Fruit fly (Drosophila melanogaster) whole organism, embryonic: ENCODE measurements around the gene CG9760.
A peak's percentile ranks its signal among the peaks of the same experiment; 100 is the strongest.

ENCODE experiments used
- Antp ChIP-seq: fragments of 200-800 bp; sonication (Bioruptor generic); optimal IDR thresholded peaks from 3 replicates; lab custom pipeline; 2016; ENCODE audit warnings: missing biosample characterization, missing genetic modification characterization
- C15 ChIP-seq: fragments of 200-800 bp; sonication (Bioruptor generic); IDR thresholded peaks from 3 replicates; pipeline ENCODE4 v1.3.6; 2022; ENCODE audit warnings: missing biosample characterization, missing genetic modification characterization
- CG10209 ChIP-seq: fragments of 200-800 bp; sonication (Bioruptor generic); optimal IDR thresholded peaks from 3 replicates; lab custom pipeline; 2017; ENCODE audit warnings: missing biosample characterization, mild to moderate bottlenecking, missing genetic modification characterization, missing genetic modification reagents
- CG10366 ChIP-seq: fragments of 200-800 bp; sonication (Bioruptor generic); IDR thresholded peaks from 2 replicates; pipeline ENCODE4 v1.3.6; 2022; ENCODE audit warnings: missing biosample characterization, missing genetic modification characterization
- CG11456 ChIP-seq: fragments of 200-800 bp; sonication (Bioruptor generic); IDR thresholded peaks from 3 replicates; pipeline ENCODE4 v1.3.6; 2022; ENCODE audit warnings: missing biosample characterization, missing genetic modification characterization
- CG11695 ChIP-seq: fragments of 200-800 bp; sonication (Bioruptor generic); IDR thresholded peaks from 3 replicates; pipeline ENCODE4 v1.3.6; 2022; ENCODE audit warnings: missing biosample characterization, missing genetic modification characterization
- CG14965 ChIP-seq: fragments of 200-800 bp; sonication (Bioruptor generic); optimal IDR thresholded peaks from 2 replicates; lab custom pipeline; 2016; ENCODE audit warnings: missing biosample characterization, missing genetic modification characterization, borderline replicate concordance
- CG17912 ChIP-seq: fragments of 200-800 bp; sonication (Bioruptor generic); optimal IDR thresholded peaks from 2 replicates; lab custom pipeline; 2018; ENCODE audit warnings: missing biosample characterization, mild to moderate bottlenecking, missing genetic modification characterization
- CG18764 ChIP-seq: fragments of 200-800 bp; sonication (Bioruptor generic); optimal IDR thresholded peaks from 3 replicates; lab custom pipeline; 2016; ENCODE audit warnings: missing biosample characterization, missing genetic modification characterization
- CG2129 ChIP-seq: fragments of 200-800 bp; sonication (Bioruptor generic); IDR thresholded peaks from 2 replicates; pipeline ENCODE4 v1.3.6; 2022; ENCODE audit warnings: missing biosample characterization, missing genetic modification characterization; ENCODE audit not compliant: partially characterized antibody
- CG2202 ChIP-seq: fragments of 200-800 bp; sonication (Bioruptor generic); optimal IDR thresholded peaks from 2 replicates; lab custom pipeline; 2018; ENCODE audit warnings: missing biosample characterization, mild to moderate bottlenecking, missing genetic modification characterization
- CG2678 ChIP-seq: fragments of 200-800 bp; sonication (Bioruptor generic); optimal IDR thresholded peaks from 3 replicates; lab custom pipeline; 2019; ENCODE audit warnings: missing biosample characterization, mild to moderate bottlenecking, missing genetic modification characterization, moderate library complexity
- CG31365 ChIP-seq: fragments of 200-800 bp; sonication (Bioruptor generic); optimal IDR thresholded peaks from 2 replicates; lab custom pipeline; 2018; ENCODE audit warnings: missing biosample characterization, mild to moderate bottlenecking, missing genetic modification characterization
- CG4730 ChIP-seq: fragments of 200-800 bp; sonication (Bioruptor generic); IDR thresholded peaks from 2 replicates; pipeline ENCODE4 v1.3.6; 2022; ENCODE audit warnings: missing biosample characterization, missing genetic modification characterization
- CG9437 ChIP-seq: fragments of 200-800 bp; sonication (Bioruptor generic); optimal IDR thresholded peaks from 2 replicates; lab custom pipeline; 2018; ENCODE audit warnings: missing biosample characterization, mild to moderate bottlenecking, missing genetic modification characterization
- CG9817 ChIP-seq: fragments of 200-800 bp; sonication (Bioruptor generic); optimal IDR thresholded peaks from 2 replicates; lab custom pipeline; 2018; ENCODE audit warnings: missing biosample characterization, mild to moderate bottlenecking, missing genetic modification characterization, moderate library complexity
- CG9876 ChIP-seq: fragments of 200-800 bp; sonication (Bioruptor generic); optimal IDR thresholded peaks from 2 replicates; lab custom pipeline; 2016; ENCODE audit warnings: missing biosample characterization, missing genetic modification characterization
- CG9932 ChIP-seq: fragments of 200-800 bp; sonication (Bioruptor generic); IDR thresholded peaks from 2 replicates; pipeline ENCODE4 v1.3.6; 2022; ENCODE audit warnings: missing biosample characterization, missing genetic modification characterization
- CrebB ChIP-seq: fragments of 200-800 bp; sonication (Bioruptor generic); optimal IDR thresholded peaks from 3 replicates; lab custom pipeline; 2018; ENCODE audit warnings: missing biosample characterization, mild to moderate bottlenecking, missing genetic modification characterization
- Eip74EF ChIP-seq, 2 experiments: fragments of 200-800 bp in 1 of 2; fragments of >200 bp in 1 of 2; sonication (Bioruptor generic) in 1 of 2; optimal IDR thresholded peaks; 2 replicates each; lab custom pipeline; 2017 to 2019; ENCODE audit warnings: missing biosample characterization in 2 of 2, missing genetic modification characterization in 2 of 2, mild to moderate bottlenecking in 1 of 2, moderate library complexity in 1 of 2
- Ets65A ChIP-seq: fragments of 200-800 bp; sonication (Bioruptor generic); peaks from one replicate; lab custom pipeline; 2016; ENCODE audit warnings: missing biosample characterization, missing genetic modification characterization
- Ets97D ChIP-seq: fragments of 200-800 bp; sonication (Bioruptor generic); optimal IDR thresholded peaks from 3 replicates; lab custom pipeline; 2016; ENCODE audit warnings: missing biosample characterization, missing genetic modification characterization
- Hr39 ChIP-seq: fragments of >200 bp; optimal IDR thresholded peaks from 2 replicates; lab custom pipeline; 2017
- Hr78 ChIP-seq, 2 experiments: fragments of 200-800 bp in 1 of 2; fragments of >200 bp in 1 of 2; sonication (Bioruptor generic) in 1 of 2; optimal IDR thresholded peaks; 2 replicates each; lab custom pipeline; 2017 to 2019; ENCODE audit warnings: missing biosample characterization in 2 of 2, missing genetic modification characterization in 2 of 2, mild to moderate bottlenecking in 1 of 2, moderate library complexity in 1 of 2
- MBD-R2 ChIP-seq: fragments of 200-800 bp; sonication (Bioruptor generic); IDR thresholded peaks from 2 replicates; pipeline ENCODE4 v1.3.6; 2022; ENCODE audit warnings: missing biosample characterization, missing genetic modification characterization
- Mes4 ChIP-seq: fragments of 200-800 bp; sonication (Bioruptor generic); optimal IDR thresholded peaks from 2 replicates; lab custom pipeline; 2016; ENCODE audit warnings: missing biosample characterization, missing genetic modification characterization
- NK7.1 ChIP-seq: fragments of 200-800 bp; sonication (Bioruptor generic); optimal IDR thresholded peaks from 3 replicates; lab custom pipeline; 2016; ENCODE audit warnings: missing biosample characterization, missing genetic modification characterization
- Nf-YA ChIP-seq: fragments of 200-800 bp; sonication (Bioruptor generic); IDR thresholded peaks from 2 replicates; pipeline ENCODE4 v1.3.6; 2022; ENCODE audit warnings: missing biosample characterization, missing genetic modification characterization
- Nf-YC ChIP-seq: fragments of 200-800 bp; optimal IDR thresholded peaks from 3 replicates; lab custom pipeline; 2019; ENCODE audit warnings: missing biosample characterization, mild to moderate bottlenecking, missing genetic modification characterization, moderate library complexity
- Oaz ChIP-seq: fragments of 200-800 bp; sonication (Bioruptor generic); IDR thresholded peaks from 2 replicates; pipeline ENCODE4 v1.3.6; 2022; ENCODE audit warnings: missing biosample characterization, missing genetic modification characterization
- Optix ChIP-seq: fragments of 200-800 bp; sonication (Bioruptor generic); IDR thresholded peaks from 3 replicates; pipeline ENCODE4 v1.3.6; 2022; ENCODE audit warnings: missing biosample characterization, missing genetic modification characterization
- Pdp1 ChIP-seq, 2 experiments: fragments of 200-800 bp; sonication (Bioruptor generic); optimal IDR thresholded peaks; 3 replicates each; lab custom pipeline; 2016; ENCODE audit warnings: missing biosample characterization in 2 of 2, missing genetic modification characterization in 2 of 2, mild to moderate bottlenecking in 1 of 2, moderate library complexity in 1 of 2
- Ravus ChIP-seq: fragments of 200-800 bp; sonication (Bioruptor generic); IDR thresholded peaks from 2 replicates; pipeline ENCODE4 v1.3.6; 2022; ENCODE audit warnings: missing biosample characterization, missing genetic modification characterization
- Side ChIP-seq: fragments of 200-800 bp; sonication (Bioruptor generic); optimal IDR thresholded peaks from 2 replicates; lab custom pipeline; 2016; ENCODE audit warnings: missing biosample characterization, missing genetic modification characterization
- Sin3A ChIP-seq: fragments of >200 bp; optimal IDR thresholded peaks from 2 replicates; lab custom pipeline; 2018
- Sry-δ ChIP-seq: fragments of 200-800 bp; sonication (Bioruptor generic); optimal IDR thresholded peaks from 2 replicates; lab custom pipeline; 2016; ENCODE audit warnings: missing biosample characterization, missing genetic modification characterization
- Ssrp ChIP-seq: fragments of 200-800 bp; sonication (Bioruptor generic); optimal IDR thresholded peaks from 2 replicates; lab custom pipeline; 2018; ENCODE audit warnings: missing biosample characterization, mild to moderate bottlenecking, missing genetic modification characterization, moderate library complexity
- Usf ChIP-seq: fragments of 200-800 bp; sonication (Bioruptor generic); optimal IDR thresholded peaks from 2 replicates; lab custom pipeline; 2017; ENCODE audit warnings: missing genotype, missing biosample characterization, missing genetic modification characterization
- ato ChIP-seq: fragments of 200-800 bp; sonication (Bioruptor generic); IDR thresholded peaks from 2 replicates; pipeline ENCODE4 v1.3.6; 2022; ENCODE audit warnings: missing biosample characterization, missing genetic modification characterization; ENCODE audit not compliant: partially characterized antibody
- chm ChIP-seq: fragments of 200-800 bp; sonication (Bioruptor generic); IDR thresholded peaks from 2 replicates; pipeline ENCODE4 v1.3.6; 2022; ENCODE audit warnings: missing biosample characterization, missing genetic modification characterization
- ftz-f1 ChIP-seq: fragments of 200-800 bp; sonication (Bioruptor generic); optimal IDR thresholded peaks from 2 replicates; lab custom pipeline; 2016; ENCODE audit warnings: missing biosample characterization, missing genetic modification characterization
- kni ChIP-seq: fragments of 200-800 bp; sonication (Bioruptor generic); optimal IDR thresholded peaks from 3 replicates; lab custom pipeline; 2017; ENCODE audit warnings: mild to moderate bottlenecking, missing biosample characterization, missing genetic modification reagents, missing genetic modification characterization
- knrl ChIP-seq: fragments of 200-800 bp; sonication (Bioruptor generic); IDR thresholded peaks from 3 replicates; pipeline ENCODE4 v1.3.6; 2022; ENCODE audit warnings: missing biosample characterization, missing genetic modification characterization; ENCODE audit not compliant: partially characterized antibody
- peb ChIP-seq: fragments of 200-800 bp; sonication (Bioruptor generic); IDR thresholded peaks from 2 replicates; pipeline ENCODE4 v1.3.6; 2022; ENCODE audit warnings: missing biosample characterization, missing genetic modification characterization
- pfk ChIP-seq: fragments of 200-800 bp; sonication (Bioruptor generic); optimal IDR thresholded peaks from 2 replicates; lab custom pipeline; 2018; ENCODE audit warnings: missing biosample characterization, mild to moderate bottlenecking, missing genetic modification characterization, moderate library complexity
- repo ChIP-seq: fragments of 200-800 bp; sonication (Bioruptor generic); optimal IDR thresholded peaks from 2 replicates; lab custom pipeline; 2016; ENCODE audit warnings: missing biosample characterization, missing genetic modification characterization
- sr ChIP-seq: fragments of 200-800 bp; sonication (Bioruptor generic); IDR thresholded peaks from 3 replicates; pipeline ENCODE4 v1.3.6; 2022; ENCODE audit warnings: missing biosample characterization, missing genetic modification characterization
- ssp ChIP-seq: fragments of 200-800 bp; sonication (Bioruptor generic); IDR thresholded peaks from 2 replicates; pipeline ENCODE4 v1.3.6; 2022; ENCODE audit warnings: missing biosample characterization, missing genetic modification characterization
- vnd ChIP-seq: fragments of 200-800 bp; sonication (Bioruptor generic); IDR thresholded peaks from 3 replicates; pipeline ENCODE4 v1.3.6; 2022; ENCODE audit warnings: missing biosample characterization, missing genetic modification characterization; ENCODE audit not compliant: partially characterized antibody
- vvl ChIP-seq: fragments of 200-800 bp; sonication (Bioruptor generic); IDR thresholded peaks from 2 replicates; pipeline ENCODE4 v1.3.6; 2022; ENCODE audit warnings: missing biosample characterization, missing genetic modification characterization
- zfh2 ChIP-seq: fragments of 200-800 bp; sonication (Bioruptor generic); optimal IDR thresholded peaks from 2 replicates; lab custom pipeline; 2016; ENCODE audit warnings: missing biosample characterization, missing genetic modification characterization

Gene CG9760

dm6 chr3L:12124975-12125374, 38.6 kb downstream of the CG9760 start, which contains the start of gene yps (continued):
- TF ChIP-seq Antp (GFP tag; lab: Kevin White, UChicago): peak; percentile 86
- TF ChIP-seq Ssrp (tag; lab: Kevin White, UChicago): peak; percentile 69
- TF ChIP-seq CG11695 (GFP tag; lab: Robert Waterston, UW): peak; percentile 80
- TF ChIP-seq Oaz (GFP tag; lab: Robert Waterston, UW): peak; percentile 72
- peak; percentile 99 for TF ChIP-seq Ets65A (GFP tag; lab: Kevin White, UChicago)
- peak; percentile 81 for TF ChIP-seq zfh2
- TF ChIP-seq CG10209 (GFP tag; lab: Kevin White, UChicago): peak; percentile 94
- peak; percentile 80 for TF ChIP-seq ftz-f1 (GFP tag; lab: Kevin White, UChicago)
- peak; percentile 92 for TF ChIP-seq CG9876
- peak; percentile 97 for TF ChIP-seq Side (GFP tag; lab: Kevin White, UChicago)
- peak; percentile 99 for TF ChIP-seq CG17912
- TF ChIP-seq Sin3A (lab: Kevin White, UChicago): peak; percentile 28
- peak; percentile 92 for TF ChIP-seq Nf-YA (GFP tag; lab: Robert Waterston, UW)
- peak; percentile 97 for TF ChIP-seq CG11456
- TF ChIP-seq peb (GFP tag; lab: Robert Waterston, UW): peak; percentile 60
- TF ChIP-seq Mes4 (GFP tag; lab: Kevin White, UChicago): peak; percentile 97
- TF ChIP-seq ssp: peak; percentile 75
- peak; percentile 93 for TF ChIP-seq CG18764
- peak; percentile 90 for TF ChIP-seq C15 (GFP tag; lab: Robert Waterston, UW)
- TF ChIP-seq CrebB (tag; lab: Kevin White, UChicago): peak; percentile 97
- peak; percentile 80 for TF ChIP-seq Usf (GFP tag; lab: Kevin White, UChicago)
- TF ChIP-seq NK7.1 (GFP tag; lab: Kevin White, UChicago): peak; percentile 92
- TF ChIP-seq CG31365 (tag; lab: Kevin White, UChicago): peak; percentile 90
- peak; percentile 98 for TF ChIP-seq kni (GFP tag; lab: Kevin White, UChicago)
- TF ChIP-seq CG4730 (GFP tag; lab: Robert Waterston, UW): peak; percentile 69
- peak; percentile 86 for TF ChIP-seq CG10366 (GFP tag; lab: Robert Waterston, UW)
- peak; percentile 94 for TF ChIP-seq repo (GFP tag; lab: Kevin White, UChicago)
- peak; percentile 89 for TF ChIP-seq Sry-δ (GFP tag; lab: Kevin White, UChicago)
- TF ChIP-seq CG2202 (tag; lab: Kevin White, UChicago): peak; percentile 93
- peak; percentile 78; the same call in 1 of the 2 replicates for TF ChIP-seq MBD-R2 (GFP tag; lab: Robert Waterston, UW)
- peak; percentile 65 for TF ChIP-seq Ravus
- peak; percentile 84 for TF ChIP-seq CG2678 (tag; lab: Kevin White, UChicago)
- peak; percentile 78 for TF ChIP-seq Nf-YC (tag; lab: Kevin White, UChicago)
- peak; percentile 90 for TF ChIP-seq CG9817
- TF ChIP-seq CG9932: peak; percentile 82
- peak; percentile 88 for TF ChIP-seq Optix (GFP tag; lab: Robert Waterston, UW)
- peak in 1 of 2 experiments; percentile 41 for TF ChIP-seq Hr78 (GFP tag; optimal IDR thresholded peaks at IDR 0.05; lab: Kevin White, UChicago)
- peak; percentile 33; the same call in 1 of the 2 replicates for TF ChIP-seq CG2129 (GFP tag; lab: Robert Waterston, UW)
- peak; percentile 100 for TF ChIP-seq Ets97D (GFP tag; lab: Kevin White, UChicago)
- TF ChIP-seq vvl (GFP tag; lab: Robert Waterston, UW): peak; percentile 97
- peak; percentile 88 for TF ChIP-seq pfk (GFP tag; lab: Kevin White, UChicago)
- TF ChIP-seq vnd (GFP tag; lab: Robert Waterston, UW): peak; percentile 49; the same call in 1 of the 3 replicates
- peak; percentile 96 for TF ChIP-seq sr
- TF ChIP-seq ato (GFP tag; lab: Robert Waterston, UW): peak; percentile 68
- peak; percentile 77 for TF ChIP-seq knrl (GFP tag; lab: Robert Waterston, UW)
- peak; percentile 78 for TF ChIP-seq CG9437
- peak; percentile 76 for TF ChIP-seq CG14965 (GFP tag; lab: Kevin White, UChicago)
- TF ChIP-seq chm (GFP tag; lab: Robert Waterston, UW): peak; percentile 98
- TF ChIP-seq Hr39 (lab: Kevin White, UChicago): no peak
- peak; percentile 86 to 93 for TF ChIP-seq Pdp1 (GFP tag; optimal IDR thresholded peaks at IDR 0.05; lab: Kevin White, UChicago)
- peak in 1 of 2 experiments; percentile 70 for TF ChIP-seq Eip74EF (GFP tag; optimal IDR thresholded peaks at IDR 0.05; lab: Kevin White, UChicago)
